Worm (Caenorhabditis elegans): ENCODE measurements around the gene math-5.

Gene math-5

DNA sequence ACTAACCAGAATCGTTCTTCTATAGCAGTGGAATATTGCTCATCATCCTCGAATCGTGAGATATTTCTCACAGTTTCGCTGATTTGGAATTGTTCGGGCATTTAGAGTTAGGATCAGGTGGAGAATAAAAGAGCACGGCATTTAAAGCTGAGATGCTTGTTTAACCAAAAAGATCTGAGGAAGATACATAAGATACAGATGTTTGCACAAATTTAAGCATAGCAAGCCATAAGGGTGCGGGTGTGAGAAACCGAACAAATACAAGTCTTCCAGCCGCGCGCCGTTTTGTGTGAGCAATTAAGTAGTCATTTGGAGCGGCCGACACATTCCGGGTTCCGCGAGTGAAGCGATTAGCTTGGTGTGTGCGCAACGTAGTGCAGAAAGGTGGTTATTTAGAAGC lies 3.8 kb upstream of the math-5 start, which contains the start of gene math-7:
math-7 (minus strand) TSS at position 101 of the 400 bp plus-strand sequence.
- TF ChIP-seq D1046.2 (GFP tag; IDR thresholded peaks at IDR 0.05) (no peak), skn-1 (tag; optimal IDR thresholded peaks at IDR 0.05) (no peak), php-3 (GFP tag; IDR thresholded peaks at IDR 0.05) (no peak), unc-39 (tag; optimal IDR thresholded peaks at IDR 0.05) (no peak), madf-9 (GFP tag; conservative IDR thresholded peaks at IDR 0.05) (no peak), fkh-10 (GFP tag; optimal IDR thresholded peaks at IDR 0.05) (no peak), T20F7.1 (GFP tag; optimal IDR thresholded peaks at IDR 0.05) (no peak), F26F4.8 (GFP tag; conservative IDR thresholded peaks at IDR 0.05) (no peak), arid-1 (GFP tag; conservative IDR thresholded peaks at IDR 0.05) (no peak), gei-8 (GFP tag; optimal IDR thresholded peaks at IDR 0.05) (no peak), attf-4 (tag; optimal IDR thresholded peaks at IDR 0.05) (no peak)

DNA sequence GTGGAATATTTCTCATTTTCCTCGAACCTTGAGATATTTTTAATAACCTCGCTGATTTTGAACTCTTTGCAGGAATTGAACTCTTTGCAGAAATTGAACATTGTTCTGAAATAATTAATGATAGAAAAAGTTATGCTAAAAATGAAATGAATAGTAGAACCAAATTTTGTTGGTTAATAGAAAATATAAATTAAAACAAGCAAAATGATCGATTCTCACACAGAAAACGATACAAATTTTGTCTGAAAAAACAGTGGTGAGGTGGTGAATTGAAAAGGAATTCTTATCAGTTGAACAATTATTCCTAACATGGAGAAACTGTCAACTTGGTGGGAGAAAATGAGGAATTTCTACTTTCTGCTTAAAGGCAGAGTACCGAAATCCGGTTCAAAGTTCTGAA lies 2.0 kb upstream of the math-5 start, which contains the start of gene math-6:
math-6 (minus strand) TSS at position 101 of the 400 bp plus-strand sequence.
- TF ChIP-seq hlh-30 (tag; optimal IDR thresholded peaks at IDR 0.05; ENCODE audit: insufficient read depth) (no peak), hlh-11 (tag; optimal IDR thresholded peaks at IDR 0.05) (no peak), Y105C5A.15 (GFP tag; IDR thresholded peaks at IDR 0.05) (no peak), nhr-41 (GFP tag; IDR thresholded peaks at IDR 0.05) (no peak), tag-97 (GFP tag; IDR thresholded peaks at IDR 0.05) (no peak), Y5F2A.4 (GFP tag; optimal IDR thresholded peaks at IDR 0.05) (no peak), Y75B8A.6 (GFP tag; IDR thresholded peaks at IDR 0.05) (no peak), zag-1 (tag; optimal IDR thresholded peaks at IDR 0.05) (no peak), R02D3.7 (tag; optimal IDR thresholded peaks at IDR 0.05) (no peak), nhr-10 (tag; optimal IDR thresholded peaks at IDR 0.05) (no peak), lin-29 (GFP tag; IDR thresholded peaks at IDR 0.05) (no peak), nhr-6 (tag; optimal IDR thresholded peaks at IDR 0.05) (no peak)

DNA sequence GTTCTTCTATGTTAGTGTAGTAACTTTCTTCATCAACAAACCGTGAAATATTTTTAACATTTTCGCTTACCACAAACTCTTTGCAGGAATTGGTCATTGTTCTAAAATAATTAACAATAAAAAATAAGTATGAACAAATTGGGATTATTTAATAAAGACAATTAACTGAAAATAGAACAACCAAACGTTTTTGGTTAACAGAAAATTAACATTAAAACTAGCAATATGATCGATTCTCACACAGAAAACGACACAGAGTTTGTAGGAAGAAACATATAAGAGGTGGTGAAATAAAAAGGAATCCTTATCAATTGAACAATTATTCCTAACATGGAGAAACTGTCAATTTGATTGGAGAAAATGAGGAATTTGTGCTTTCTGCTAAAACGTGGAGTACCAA lies 3.9 kb downstream of the math-5 start, which contains the start of gene math-16:
math-16 (minus strand) TSS at position 101 of the 400 bp plus-strand sequence.
- no peak for TF ChIP-seq D1046.2 (GFP tag; IDR thresholded peaks at IDR 0.05)
- no peak for TF ChIP-seq ceh-44 (GFP tag; IDR thresholded peaks at IDR 0.05)
- TF ChIP-seq arid-1 (GFP tag; conservative IDR thresholded peaks at IDR 0.05) = no peak
- TF ChIP-seq saeg-2 (GFP tag; IDR thresholded peaks at IDR 0.05) = no peak
- TF ChIP-seq F44E2.7 (GFP tag; IDR thresholded peaks at IDR 0.05) = no peak
- no peak for TF ChIP-seq zfp-3 (GFP tag; conservative IDR thresholded peaks at IDR 0.05)
- TF ChIP-seq pha-4 (GFP tag; IDR thresholded peaks at IDR 0.05) = no peak
- no peak for TF ChIP-seq pha-4 (tag; optimal IDR thresholded peaks at IDR 0.05)

DNA sequence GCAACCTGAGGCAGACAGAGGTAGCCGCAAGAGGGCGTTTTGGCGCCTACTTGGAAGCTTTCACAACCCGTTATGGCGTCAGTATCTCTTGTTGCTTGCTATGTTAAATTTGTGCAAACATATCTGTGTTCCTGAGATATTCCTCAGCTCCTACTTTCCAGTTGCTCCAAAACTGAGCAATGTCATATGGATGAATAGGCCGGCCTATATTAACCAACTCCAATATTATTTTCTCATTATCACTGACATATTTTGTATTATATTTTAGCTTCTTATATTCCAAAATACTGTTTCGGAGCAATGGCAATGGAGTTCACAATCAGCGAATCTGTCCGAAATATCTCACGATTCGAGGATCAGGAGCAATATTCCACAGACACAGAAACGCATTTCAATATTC lies 6.9 kb downstream of the math-5 start, which contains the start of gene math-13:
math-13 (plus strand) TSS at position 301 of the 400 bp plus-strand sequence.
- no peak for TF ChIP-seq lin-1 (GFP tag; IDR thresholded peaks at IDR 0.05)
- TF ChIP-seq ces-1 (GFP tag; optimal IDR thresholded peaks at IDR 0.05) = no peak
- TF ChIP-seq dmd-6 (GFP tag; IDR thresholded peaks at IDR 0.05) = no peak
- no peak for TF ChIP-seq lin-39 (tag; optimal IDR thresholded peaks at IDR 0.05)
- no peak for TF ChIP-seq snpc-4 (tag; optimal IDR thresholded peaks at IDR 0.05)
- no peak for TF ChIP-seq nhr-42 (GFP tag; IDR thresholded peaks at IDR 0.05)
- TF ChIP-seq mes-2 (tag; optimal IDR thresholded peaks at IDR 0.05; ENCODE audit: poor library complexity, severe bottlenecking) = no peak
- TF ChIP-seq hlh-11 (tag; optimal IDR thresholded peaks at IDR 0.05) = no peak
- no peak for TF ChIP-seq dve-1 (tag; optimal IDR thresholded peaks at IDR 0.05; ENCODE audit: insufficient read depth)
- TF ChIP-seq fkh-10 (GFP tag; optimal IDR thresholded peaks at IDR 0.05) = no peak
- TF ChIP-seq arid-1 (GFP tag; conservative IDR thresholded peaks at IDR 0.05) = no peak
- TF ChIP-seq ama-1 (optimal IDR thresholded peaks at IDR 0.05) = no peak
- no peak for TF ChIP-seq F10B5.3 (tag; optimal IDR thresholded peaks at IDR 0.05)
- TF ChIP-seq mxl-2 (GFP tag; conservative IDR thresholded peaks at IDR 0.05) = no peak
- TF ChIP-seq rbr-2 (tag; optimal IDR thresholded peaks at IDR 0.05) = no peak
- no peak for TF ChIP-seq hif-1 (tag; optimal IDR thresholded peaks at IDR 0.05)
- no peak for TF ChIP-seq T20F7.1 (GFP tag; optimal IDR thresholded peaks at IDR 0.05)
- TF ChIP-seq D1046.2 (GFP tag; IDR thresholded peaks at IDR 0.05) = no peak
- TF ChIP-seq pha-4 (GFP tag; IDR thresholded peaks at IDR 0.05) = no peak
- no peak for TF ChIP-seq pha-4 (tag; optimal IDR thresholded peaks at IDR 0.05)
- no peak for TF ChIP-seq ztf-11 (tag; optimal IDR thresholded peaks at IDR 0.05)
